Worm (Caenorhabditis elegans) whole organism, midembryonic: Measurements from ENCODE around the gene F54F12.1.

Experiments
- T22C8.4 ChIP-seq: fragments of 200-800 bp; sonication (Bioruptor generic); IDR thresholded peaks from 2 replicates; pipeline ENCODE4 v1.3.6; 2022; ENCODE audit warnings: missing genetic modification characterization, missing compliant biosample characterization
- cog-1 ChIP-seq: sonication (generic microtip); optimal IDR thresholded peaks from 2 replicates; lab custom pipeline; 2016; ENCODE audit warnings: missing genetic modification characterization, missing compliant biosample characterization
- flt-1 ChIP-seq: fragments of 200-800 bp; sonication (Bioruptor generic); IDR thresholded peaks from 2 replicates; pipeline ENCODE4 v1.3.6; 2022; ENCODE audit warnings: missing genetic modification characterization, missing compliant biosample characterization
- klf-2 ChIP-seq: fragments of 200-800 bp; sonication (Bioruptor generic); conservative IDR thresholded peaks from 2 replicates; pipeline ENCODE4 v1.3.6; 2022; ENCODE audit warnings: missing genetic modification reagents, missing genetic modification characterization, missing compliant biosample characterization
- med-1 ChIP-seq: sonication (generic microtip); optimal IDR thresholded peaks from 2 replicates; lab custom pipeline; 2017; ENCODE audit warnings: missing genetic modification characterization, mild to moderate bottlenecking, missing compliant biosample characterization, antibody characterized with exemption, missing genetic modification reagents; ENCODE audit not compliant: insufficient read depth
- ref-1 ChIP-seq: fragments of 200-800 bp; sonication (Bioruptor generic); conservative IDR thresholded peaks from 2 replicates; pipeline ENCODE4 v1.3.6; 2022; ENCODE audit warnings: missing genetic modification reagents, missing genetic modification characterization, missing compliant biosample characterization
- tab-1 ChIP-seq: fragments of 200-800 bp; sonication (Bioruptor generic); IDR thresholded peaks from 2 replicates; pipeline ENCODE4 v1.3.6; 2022; ENCODE audit warnings: missing genetic modification characterization, missing compliant biosample characterization
- ztf-29 ChIP-seq: fragments of 200-800 bp; sonication (Bioruptor generic); IDR thresholded peaks from 2 replicates; pipeline ENCODE4 v1.3.6; 2022; ENCODE audit warnings: missing genetic modification reagents, missing genetic modification characterization, missing compliant biosample characterization

ce11 chrIII:13103980-13104379, 48.7 kb upstream of the F54F12.1 start:
- TF ChIP-seq ztf-29 (GFP tag; lab: Robert Waterston, UW) (no peak), cog-1 (no peak), klf-2 (GFP tag; lab: Robert Waterston, UW) (no peak), T22C8.4 (GFP tag; lab: Robert Waterston, UW) (no peak), flt-1 (GFP tag; lab: Robert Waterston, UW) (no peak), tab-1 (GFP tag; lab: Robert Waterston, UW) (no peak), med-1 (GFP tag; lab: Kevin White, UChicago) (no peak), ref-1 (GFP tag; lab: Robert Waterston, UW) (no peak)
